Fruit fly (Drosophila melanogaster) whole organism, embryonic: ENCODE data around the gene Shc.

Source experiments
- Atf6 ChIP-seq: fragments of 200-800 bp; sonication (Bioruptor generic); IDR thresholded peaks from 2 replicates; pipeline ENCODE4 v1.3.6; 2022; ENCODE audit warnings: missing biosample characterization, missing genetic modification characterization
- BEAF-32 ChIP-seq: fragments of 200-800 bp; sonication (Bioruptor generic); optimal IDR thresholded peaks from 3 replicates; lab custom pipeline; 2017; ENCODE audit warnings: missing biosample characterization, missing genetic modification characterization, mild to moderate bottlenecking, moderate library complexity, missing genetic modification reagents
- Bdp1 ChIP-seq: fragments of 200-800 bp; sonication (Bioruptor generic); optimal IDR thresholded peaks from 3 replicates; lab custom pipeline; 2016; ENCODE audit warnings: missing biosample characterization, missing genetic modification characterization
- CG10565 ChIP-seq: fragments of 200-800 bp; sonication (Bioruptor generic); optimal IDR thresholded peaks from 3 replicates; lab custom pipeline; 2016; ENCODE audit warnings: missing biosample characterization, mild to moderate bottlenecking, missing genetic modification characterization
- CG10654 ChIP-seq: fragments of 200-800 bp; sonication (Bioruptor generic); optimal IDR thresholded peaks from 2 replicates; lab custom pipeline; 2016; ENCODE audit warnings: missing biosample characterization, missing genetic modification characterization
- CG11093 ChIP-seq: fragments of 200-800 bp; sonication (Bioruptor generic); IDR thresholded peaks from 3 replicates; pipeline ENCODE4 v1.3.6; 2022; ENCODE audit warnings: missing biosample characterization, missing genetic modification characterization
- CG15011 ChIP-seq: fragments of 200-800 bp; sonication (Bioruptor generic); optimal IDR thresholded peaks from 3 replicates; lab custom pipeline; 2018; ENCODE audit warnings: missing biosample characterization, mild to moderate bottlenecking, missing genetic modification characterization
- CG17328 ChIP-seq: fragments of 200-800 bp; sonication (Bioruptor generic); IDR thresholded peaks from 2 replicates; pipeline ENCODE4 v1.3.6; 2022; ENCODE audit warnings: missing biosample characterization, missing genetic modification characterization
- CG17912 ChIP-seq: fragments of 200-800 bp; sonication (Bioruptor generic); optimal IDR thresholded peaks from 2 replicates; lab custom pipeline; 2018; ENCODE audit warnings: missing biosample characterization, mild to moderate bottlenecking, missing genetic modification characterization
- CG2202 ChIP-seq: fragments of 200-800 bp; sonication (Bioruptor generic); optimal IDR thresholded peaks from 2 replicates; lab custom pipeline; 2018; ENCODE audit warnings: missing biosample characterization, mild to moderate bottlenecking, missing genetic modification characterization
- CG2875 ChIP-seq: fragments of 200-800 bp; sonication (Bioruptor generic); optimal IDR thresholded peaks from 2 replicates; lab custom pipeline; 2017; ENCODE audit warnings: missing biosample characterization, mild to moderate bottlenecking, missing genetic modification characterization, missing genetic modification reagents
- CG7271 ChIP-seq: fragments of 200-800 bp; sonication (Bioruptor generic); optimal IDR thresholded peaks from 2 replicates; lab custom pipeline; 2018; ENCODE audit warnings: missing biosample characterization, mild to moderate bottlenecking, missing genetic modification characterization, moderate library complexity
- CG7839 ChIP-seq: fragments of 200-800 bp; sonication (Bioruptor generic); optimal IDR thresholded peaks from 3 replicates; lab custom pipeline; 2018; ENCODE audit warnings: missing biosample characterization, mild to moderate bottlenecking, missing genetic modification characterization, moderate library complexity
- CG7987 ChIP-seq: fragments of 200-800 bp; sonication (Bioruptor generic); optimal IDR thresholded peaks from 2 replicates; lab custom pipeline; 2018; ENCODE audit warnings: missing biosample characterization, mild to moderate bottlenecking, missing genetic modification characterization, moderate library complexity
- CG8944 ChIP-seq: fragments of 200-800 bp; sonication (Bioruptor generic); optimal IDR thresholded peaks from 3 replicates; lab custom pipeline; 2016; ENCODE audit warnings: missing biosample characterization, missing genetic modification characterization
- CrebB ChIP-seq: fragments of 200-800 bp; sonication (Bioruptor generic); optimal IDR thresholded peaks from 3 replicates; lab custom pipeline; 2018; ENCODE audit warnings: missing biosample characterization, mild to moderate bottlenecking, missing genetic modification characterization
- D19B ChIP-seq: fragments of 200-800 bp; sonication (Bioruptor generic); optimal IDR thresholded peaks from 2 replicates; lab custom pipeline; 2017; ENCODE audit warnings: missing biosample characterization, mild to moderate bottlenecking, missing genetic modification characterization
- Dbx ChIP-seq: fragments of 200-800 bp; sonication (Bioruptor generic); IDR thresholded peaks from 3 replicates; pipeline ENCODE4 v1.3.6; 2022; ENCODE audit warnings: missing biosample characterization, missing genetic modification characterization
- Dll ChIP-seq: fragments of 200-800 bp; sonication (Bioruptor generic); IDR thresholded peaks from 4 replicates; pipeline ENCODE4 v1.3.6; 2022; ENCODE audit warnings: missing biosample characterization, missing genetic modification characterization; ENCODE audit not compliant: partially characterized antibody
- Gug ChIP-seq: fragments of 200-800 bp; sonication (Bioruptor generic); IDR thresholded peaks from 4 replicates; pipeline ENCODE4 v1.3.6; 2022; ENCODE audit warnings: missing biosample characterization, missing genetic modification characterization
- Lhr ChIP-seq: fragments of 200-800 bp; sonication (Bioruptor generic); optimal IDR thresholded peaks from 3 replicates; lab custom pipeline; 2017; ENCODE audit warnings: mild to moderate bottlenecking, missing biosample characterization, missing genetic modification reagents, missing genetic modification characterization
- Mad ChIP-seq: fragments of 200-800 bp; sonication (Bioruptor generic); optimal IDR thresholded peaks from 2 replicates; lab custom pipeline; 2016; ENCODE audit warnings: missing biosample characterization, missing genetic modification characterization
- Mes4 ChIP-seq: fragments of 200-800 bp; sonication (Bioruptor generic); optimal IDR thresholded peaks from 2 replicates; lab custom pipeline; 2016; ENCODE audit warnings: missing biosample characterization, missing genetic modification characterization
- Myb ChIP-seq: fragments of 200-800 bp; sonication (Bioruptor generic); optimal IDR thresholded peaks from 2 replicates; lab custom pipeline; 2016; ENCODE audit warnings: missing biosample characterization, missing genetic modification characterization
- NfI ChIP-seq: fragments of 200-800 bp; sonication (Bioruptor generic); optimal IDR thresholded peaks from 3 replicates; lab custom pipeline; 2018; ENCODE audit warnings: missing biosample characterization, mild to moderate bottlenecking, missing genetic modification characterization, moderate library complexity
- Pdp1 ChIP-seq, 2 experiments: fragments of 200-800 bp; sonication (Bioruptor generic); optimal IDR thresholded peaks; 3 replicates each; lab custom pipeline; 2016; ENCODE audit warnings: missing biosample characterization in 2 of 2, missing genetic modification characterization in 2 of 2, mild to moderate bottlenecking in 1 of 2, moderate library complexity in 1 of 2
- Ptx1 ChIP-seq: fragments of 200-800 bp; sonication (Bioruptor generic); IDR thresholded peaks from 2 replicates; pipeline ENCODE4 v1.3.6; 2022; ENCODE audit warnings: missing biosample characterization, missing genetic modification characterization
- Rx ChIP-seq: fragments of 200-800 bp; sonication (Bioruptor generic); IDR thresholded peaks from 2 replicates; pipeline ENCODE4 v1.3.6; 2022; ENCODE audit warnings: missing biosample characterization, missing genetic modification characterization
- Side ChIP-seq: fragments of 200-800 bp; sonication (Bioruptor generic); optimal IDR thresholded peaks from 2 replicates; lab custom pipeline; 2016; ENCODE audit warnings: missing biosample characterization, missing genetic modification characterization
- Six4 ChIP-seq: fragments of 200-800 bp; sonication (Bioruptor generic); optimal IDR thresholded peaks from 2 replicates; lab custom pipeline; 2016; ENCODE audit warnings: missing biosample characterization, missing genetic modification characterization
- Tbp ChIP-seq: fragments of >200 bp; optimal IDR thresholded peaks from 2 replicates; lab custom pipeline; 2018; ENCODE audit warnings: missing biosample characterization, missing genetic modification characterization
- ara ChIP-seq: fragments of 200-800 bp; sonication (Bioruptor generic); IDR thresholded peaks from 2 replicates; pipeline ENCODE4 v1.3.6; 2022; ENCODE audit warnings: missing biosample characterization, missing genetic modification characterization
- ash1 ChIP-seq: fragments of 200-800 bp; sonication (Bioruptor generic); optimal IDR thresholded peaks from 2 replicates; lab custom pipeline; 2018; ENCODE audit warnings: missing biosample characterization, mild to moderate bottlenecking, missing genetic modification characterization
- ato ChIP-seq: fragments of 200-800 bp; sonication (Bioruptor generic); IDR thresholded peaks from 2 replicates; pipeline ENCODE4 v1.3.6; 2022; ENCODE audit warnings: missing biosample characterization, missing genetic modification characterization; ENCODE audit not compliant: partially characterized antibody
- bcd ChIP-seq: fragments of 200-800 bp; sonication (Bioruptor generic); optimal IDR thresholded peaks from 2 replicates; lab custom pipeline; 2017; ENCODE audit warnings: missing biosample characterization, mild to moderate bottlenecking, missing genetic modification characterization
- caup ChIP-seq: fragments of 200-800 bp; sonication (Bioruptor generic); optimal IDR thresholded peaks from 3 replicates; lab custom pipeline; 2017; ENCODE audit warnings: missing biosample characterization, mild to moderate bottlenecking, missing genetic modification characterization, moderate library complexity; ENCODE audit not compliant: severe bottlenecking
- chn ChIP-seq: fragments of 200-800 bp; sonication (Bioruptor generic); optimal IDR thresholded peaks from 2 replicates; lab custom pipeline; 2016; ENCODE audit warnings: missing biosample characterization, missing genetic modification characterization
- gcm ChIP-seq: fragments of 200-800 bp; sonication (Bioruptor generic); optimal IDR thresholded peaks from 2 replicates; lab custom pipeline; 2019; ENCODE audit warnings: missing biosample characterization, mild to moderate bottlenecking, missing genetic modification characterization, moderate library complexity
- inv ChIP-seq: fragments of 200-800 bp; sonication (Bioruptor generic); IDR thresholded peaks from 2 replicates; pipeline ENCODE4 v1.3.6; 2022; ENCODE audit warnings: missing biosample characterization, missing genetic modification characterization; ENCODE audit not compliant: partially characterized antibody
- kay ChIP-seq: fragments of 200-800 bp; sonication (Bioruptor generic); optimal IDR thresholded peaks from 2 replicates; lab custom pipeline; 2016; ENCODE audit warnings: missing biosample characterization, missing genetic modification characterization
- nmo ChIP-seq: fragments of 200-800 bp; sonication (Bioruptor generic); optimal IDR thresholded peaks from 2 replicates; lab custom pipeline; 2018; ENCODE audit warnings: missing biosample characterization, mild to moderate bottlenecking, missing genetic modification characterization, moderate library complexity
- p53 ChIP-seq: fragments of 200-800 bp; sonication (Bioruptor generic); optimal IDR thresholded peaks from 2 replicates; lab custom pipeline; 2016; ENCODE audit warnings: missing biosample characterization, missing genetic modification characterization
- pfk ChIP-seq: fragments of 200-800 bp; sonication (Bioruptor generic); optimal IDR thresholded peaks from 2 replicates; lab custom pipeline; 2018; ENCODE audit warnings: missing biosample characterization, mild to moderate bottlenecking, missing genetic modification characterization, moderate library complexity
- pnt ChIP-seq: fragments of 200-800 bp; sonication (Bioruptor generic); optimal IDR thresholded peaks from 3 replicates; lab custom pipeline; 2016; ENCODE audit warnings: missing biosample characterization, missing genetic modification characterization
- prd ChIP-seq, 3 experiments: fragments of >200 bp in 2 of 3; fragments of 200-800 bp in 1 of 3; sonication (Bioruptor generic) in 1 of 3; optimal IDR thresholded peaks in 2 of 3; IDR thresholded peaks in 1 of 3; 2 replicates in 2 of 3; 3 replicates in 1 of 3; pipeline versions ENCODE4 v1.3.6 to Lab custom; 2017 to 2022; ENCODE audit warnings: missing biosample characterization in 1 of 3, missing genetic modification characterization in 1 of 3
- rib ChIP-seq: fragments of 200-800 bp; sonication (Bioruptor generic); IDR thresholded peaks from 2 replicates; pipeline ENCODE4 v1.3.6; 2022; ENCODE audit warnings: missing biosample characterization, missing genetic modification characterization
- sob ChIP-seq: fragments of 200-800 bp; sonication (Bioruptor generic); IDR thresholded peaks from 2 replicates; pipeline ENCODE4 v1.3.6; 2022; ENCODE audit warnings: missing biosample characterization, missing genetic modification characterization
- ssp ChIP-seq: fragments of 200-800 bp; sonication (Bioruptor generic); IDR thresholded peaks from 2 replicates; pipeline ENCODE4 v1.3.6; 2022; ENCODE audit warnings: missing biosample characterization, missing genetic modification characterization
- zf30C ChIP-seq: fragments of 200-800 bp; sonication (Bioruptor generic); optimal IDR thresholded peaks from 3 replicates; lab custom pipeline; 2018; ENCODE audit warnings: missing biosample characterization, mild to moderate bottlenecking, missing genetic modification characterization

The Shc gene

DNA sequence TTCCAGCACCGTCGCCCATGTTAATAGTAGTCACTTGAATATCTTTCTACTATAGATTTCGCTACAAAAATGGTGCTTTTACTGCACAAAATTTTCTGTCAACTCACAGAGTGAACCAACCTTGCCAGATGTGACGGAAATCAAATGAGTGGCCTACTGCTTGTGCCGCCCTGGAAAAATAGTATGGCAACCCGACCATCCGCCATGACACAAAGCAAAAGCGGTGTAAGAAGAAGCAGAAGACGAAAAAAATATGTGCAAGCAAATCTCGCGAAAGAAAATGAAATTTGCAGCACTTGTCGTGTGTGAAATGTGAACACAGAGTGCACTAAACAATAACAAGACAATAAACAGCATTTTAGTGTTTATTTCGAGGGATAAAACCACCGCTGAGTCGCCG is 50.0 kb downstream of the Shc start, which contains the start of the genes Uch-L5 and Jarid2 (continued):
- TF ChIP-seq Mad (GFP tag; lab: Kevin White, UChicago) (peak; percentile 43), Atf6 (no peak), Six4 (no peak), BEAF-32 (GFP tag; lab: Kevin White, UChicago) (peak; percentile 50), rib (GFP tag; lab: Robert Waterston, UW) (peak; percentile 81), CG17912 (GFP tag; lab: Kevin White, UChicago) (peak; percentile 46), CG2875 (GFP tag; lab: Kevin White, UChicago) (peak; percentile 2), prd (optimal IDR thresholded peaks at IDR 0.05; lab: Kevin White, UChicago) (no peak), prd (GFP tag; IDR thresholded peaks at IDR 0.05; lab: Robert Waterston, UW) (0 out of 3 replicates have a peak, but pooled peaks have one; percentile 27), CG15011 (no peak), ara (GFP tag; lab: Robert Waterston, UW) (peak; percentile 41; the same call in 1 of the 2 replicates), NfI (peak; percentile 60), Bdp1 (peak; percentile 24), bcd (peak; percentile 52), Dbx (GFP tag; lab: Robert Waterston, UW) (0 out of 3 replicates have a peak, but pooled peaks have one; percentile 17), Myb (peak; percentile 63), Gug (GFP tag; lab: Robert Waterston, UW) (peak; percentile 41; the same call in 1 of the 4 replicates), Lhr (GFP tag; lab: Kevin White, UChicago) (peak; percentile 60), p53 (GFP tag; lab: Kevin White, UChicago) (peak; percentile 55), Dll (GFP tag; lab: Robert Waterston, UW) (0 out of 4 replicates have a peak, but pooled peaks have one; percentile 24), gcm (peak; percentile 17), CG17328 (no peak), Pdp1 (GFP tag; optimal IDR thresholded peaks at IDR 0.05; lab: Kevin White, UChicago) (peak; percentile 47 to 54), ash1 (peak; percentile 46), CG7987 (peak; percentile 72), Rx (peak; percentile 43; the same call in 1 of the 2 replicates), CG7271 (peak; percentile 48), Ptx1 (GFP tag; lab: Robert Waterston, UW) (0 out of 2 replicates have a peak, but pooled peaks have one; percentile 23), Tbp (GFP tag; lab: Kevin White, UChicago) (no peak), CG8944 (GFP tag; lab: Kevin White, UChicago) (peak; percentile 29), CG10565 (no peak), ato (GFP tag; lab: Robert Waterston, UW) (0 out of 2 replicates have a peak, but pooled peaks have one; percentile 32), D19B (no peak), CG2202 (no peak), CG10654 (GFP tag; lab: Kevin White, UChicago) (peak; percentile 57), pnt (peak; percentile 57), Side (GFP tag; lab: Kevin White, UChicago) (peak; percentile 58), ssp (GFP tag; lab: Robert Waterston, UW) (no peak), Mes4 (GFP tag; lab: Kevin White, UChicago) (peak; percentile 14), CG7839 (no peak), CG11093 (GFP tag; lab: Robert Waterston, UW) (no peak), chn (GFP tag; lab: Kevin White, UChicago) (peak; percentile 65), caup (GFP tag; lab: Kevin White, UChicago) (peak; percentile 37), pfk (GFP tag; lab: Kevin White, UChicago) (peak; percentile 52), sob (GFP tag; lab: Robert Waterston, UW) (peak; percentile 55), nmo (GFP tag; lab: Kevin White, UChicago) (peak; percentile 57), kay (GFP tag; lab: Kevin White, UChicago) (peak; percentile 51), inv (GFP tag; lab: Robert Waterston, UW) (peak; percentile 41; the same call in 1 of the 2 replicates), zf30C (GFP tag; lab: Kevin White, UChicago) (no peak), CrebB (tag; lab: Kevin White, UChicago) (peak; percentile 58)
